Worm (Caenorhabditis elegans) whole organism, early embryonic: ENCODE measurements around the gene Y26E6A.3.

Source experiments
- B0310.2 ChIP-seq: sonication (generic microtip); optimal IDR thresholded peaks from 2 replicates; lab custom pipeline; 2016; ENCODE audit warnings: mild to moderate bottlenecking, missing genetic modification characterization, missing compliant biosample characterization
- F13C5.2 ChIP-seq: sonication (generic microtip); optimal IDR thresholded peaks from 2 replicates; lab custom pipeline; 2017; ENCODE audit warnings: mild to moderate bottlenecking, missing genetic modification characterization, inconsistent platforms, missing compliant biosample characterization
- aly-1 ChIP-seq: sonication (generic microtip); optimal IDR thresholded peaks from 2 replicates; lab custom pipeline; 2016; ENCODE audit warnings: missing genetic modification characterization, missing compliant biosample characterization
- ama-1 ChIP-seq: fragments of 150-350 bp; optimal IDR thresholded peaks from 2 replicates; lab custom pipeline; 2014
- ceh-13 ChIP-seq: fragments of 200-800 bp; sonication (Bioruptor generic); optimal IDR thresholded peaks from 2 replicates; lab custom pipeline; 2018; ENCODE audit warnings: mild to moderate bottlenecking, missing genetic modification characterization, missing compliant biosample characterization
- ceh-36 ChIP-seq: sonication (generic microtip); optimal IDR thresholded peaks from 2 replicates; lab custom pipeline; 2016; ENCODE audit warnings: missing genetic modification characterization, inconsistent platforms, missing compliant biosample characterization
- flt-1 ChIP-seq: fragments of 200-800 bp; sonication (Bioruptor generic); IDR thresholded peaks from 2 replicates; pipeline ENCODE4 v1.3.6; 2022; ENCODE audit warnings: missing genetic modification characterization, missing compliant biosample characterization
- hmbx-1 ChIP-seq: sonication (generic microtip); optimal IDR thresholded peaks from 2 replicates; lab custom pipeline; 2016; ENCODE audit warnings: mild to moderate bottlenecking, missing genetic modification characterization, missing compliant biosample characterization
- hmg-4 ChIP-seq: fragments of 200-800 bp; sonication (Bioruptor generic); optimal IDR thresholded peaks from 2 replicates; lab custom pipeline; 2018; ENCODE audit warnings: mild to moderate bottlenecking, missing genetic modification characterization, missing compliant biosample characterization
- hnd-1 ChIP-seq: sonication (generic microtip); optimal IDR thresholded peaks from 2 replicates; lab custom pipeline; 2016; ENCODE audit warnings: missing genetic modification characterization, missing compliant biosample characterization
- scrt-1 ChIP-seq: fragments of 200-800 bp; sonication (Bioruptor generic); IDR thresholded peaks from 2 replicates; pipeline ENCODE4 v1.3.6; 2022; ENCODE audit warnings: missing genetic modification characterization, missing compliant biosample characterization
- tbx-37 ChIP-seq: fragments of 200-800 bp; sonication (Bioruptor generic); conservative IDR thresholded peaks from 2 replicates; pipeline ENCODE4 v1.3.6; 2022; ENCODE audit warnings: missing genetic modification reagents, missing genetic modification characterization, missing compliant biosample characterization
- tra-4 ChIP-seq: sonication (generic microtip); optimal IDR thresholded peaks from 2 replicates; lab custom pipeline; 2017; ENCODE audit warnings: missing genetic modification characterization, missing compliant biosample characterization

DNA sequence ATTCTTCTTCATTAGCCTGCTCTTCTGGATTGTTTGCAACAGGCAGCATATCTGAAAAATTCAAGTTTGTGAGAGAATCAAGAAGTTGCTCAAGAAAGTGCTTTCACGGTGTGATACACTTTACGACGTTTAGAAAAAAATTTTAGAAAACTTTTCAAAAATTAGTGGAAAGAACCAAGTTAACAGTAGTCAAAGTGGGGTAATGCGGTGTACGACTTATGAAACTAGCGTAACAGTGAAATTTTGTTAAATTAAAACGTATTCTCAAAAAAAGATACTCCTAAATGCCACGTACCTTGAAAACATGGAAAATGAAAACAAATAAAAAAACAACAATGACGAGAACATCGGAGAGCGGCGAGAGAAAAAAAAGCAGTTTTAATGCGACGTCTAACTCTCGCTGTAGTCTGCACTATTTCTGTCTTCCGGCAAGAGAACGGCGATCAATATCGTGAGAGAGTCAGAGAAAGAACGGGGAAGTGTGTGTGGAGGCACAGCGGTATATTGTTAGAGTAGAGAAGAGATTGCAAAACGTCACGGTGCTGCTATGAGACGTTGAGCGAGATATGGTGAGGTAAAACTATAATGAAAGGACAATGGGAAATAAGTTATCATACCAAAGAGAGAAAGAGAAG is 7.5 kb upstream of the Y26E6A.3 start, which contains the start of gene ekl-5:
- TF ChIP-seq ama-1 (no peak), hmg-4 (GFP tag; lab: Kevin White, UChicago) (peak; percentile 11), F13C5.2 (tag; lab: Kevin White, UChicago) (no peak), hnd-1 (no peak), ceh-36 (tag; lab: Kevin White, UChicago) (no peak), flt-1 (GFP tag; lab: Robert Waterston, UW) (no peak), B0310.2 (tag; lab: Kevin White, UChicago) (no peak), aly-1 (tag; lab: Kevin White, UChicago) (no peak), ceh-13 (no peak), scrt-1 (GFP tag; lab: Robert Waterston, UW) (no peak), tra-4 (tag; lab: Kevin White, UChicago) (no peak), tbx-37 (GFP tag; lab: Robert Waterston, UW) (no peak), hmbx-1 (tag; lab: Kevin White, UChicago) (no peak)
